Worm (Caenorhabditis elegans) whole organism, young adult: Measurements from ENCODE around the gene C32D5.11.

ENCODE experiments used
- B0019.2 ChIP-seq: fragments of 200-800 bp; sonication (Bioruptor generic); conservative IDR thresholded peaks from 2 replicates; pipeline ENCODE4 v1.3.6; 2022; ENCODE audit warnings: missing genetic modification reagents, missing genetic modification characterization, missing compliant biosample characterization
- B0035.1 ChIP-seq: sonication (generic microtip); optimal IDR thresholded peaks from 2 replicates; lab custom pipeline; 2016; ENCODE audit warnings: missing genetic modification characterization, mild to moderate bottlenecking, missing compliant biosample characterization, missing genotype, missing genetic modification reagents
- B0261.1 ChIP-seq: sonication (generic microtip); optimal IDR thresholded peaks from 2 replicates; lab custom pipeline; 2016; ENCODE audit warnings: mild to moderate bottlenecking, missing genetic modification characterization, moderate library complexity, missing compliant biosample characterization
- C06A6.2 ChIP-seq: fragments of 200-800 bp; sonication (Bioruptor generic); conservative IDR thresholded peaks from 2 replicates; pipeline ENCODE4 v1.3.6; 2022; ENCODE audit warnings: missing genetic modification characterization, missing compliant biosample characterization
- C17E4.6 ChIP-seq: fragments of 200-800 bp; sonication (Bioruptor generic); IDR thresholded peaks from 2 replicates; pipeline ENCODE4 v1.3.6; 2022; ENCODE audit warnings: missing genetic modification reagents, missing genetic modification characterization, missing compliant biosample characterization
- D2030.7 ChIP-seq: fragments of 200-800 bp; sonication (Bioruptor generic); IDR thresholded peaks from 2 replicates; pipeline ENCODE4 v1.3.6; 2022; ENCODE audit warnings: missing genetic modification reagents, missing genetic modification characterization, missing compliant biosample characterization
- F23B12.7 ChIP-seq: sonication (generic microtip); optimal IDR thresholded peaks from 2 replicates; lab custom pipeline; 2017; ENCODE audit warnings: missing genetic modification characterization, mild to moderate bottlenecking, missing compliant biosample characterization, antibody characterized with exemption, moderate library complexity; ENCODE audit not compliant: insufficient read depth
- F49E8.2 ChIP-seq: sonication (generic microtip); optimal IDR thresholded peaks from 3 replicates; lab custom pipeline; 2017; ENCODE audit warnings: missing genetic modification characterization, mild to moderate bottlenecking, missing compliant biosample characterization, antibody characterized with exemption, moderate library complexity; ENCODE audit not compliant: insufficient read depth
- F57A8.1 ChIP-seq: fragments of 200-800 bp; sonication (Bioruptor generic); optimal IDR thresholded peaks from 2 replicates; lab custom pipeline; 2018; ENCODE audit warnings: mild to moderate bottlenecking, missing genetic modification characterization, moderate library complexity, missing compliant biosample characterization
- T07F8.4 ChIP-seq: sonication (generic microtip); optimal IDR thresholded peaks from 2 replicates; lab custom pipeline; 2016; ENCODE audit warnings: mild to moderate bottlenecking, missing genetic modification characterization, moderate library complexity, missing compliant biosample characterization
- T26A5.8 ChIP-seq: sonication (generic microtip); optimal IDR thresholded peaks from 2 replicates; lab custom pipeline; 2016; ENCODE audit warnings: missing genetic modification characterization, missing compliant biosample characterization
- Y67H2A.10 ChIP-seq: fragments of 200-800 bp; sonication (Bioruptor generic); conservative IDR thresholded peaks from 2 replicates; pipeline ENCODE4 v1.3.6; 2022; ENCODE audit warnings: missing genetic modification reagents, missing genetic modification characterization, missing compliant biosample characterization
- Y79H2A.3 ChIP-seq: fragments of 200-800 bp; sonication (Bioruptor generic); conservative IDR thresholded peaks from 2 replicates; pipeline ENCODE4 v1.3.6; 2022; ENCODE audit warnings: missing genetic modification reagents, missing genetic modification characterization, missing compliant biosample characterization
- aptf-3 ChIP-seq: fragments of 200-800 bp; sonication (Bioruptor generic); IDR thresholded peaks from 2 replicates; pipeline ENCODE4 v1.3.6; 2022; ENCODE audit warnings: missing genetic modification characterization, missing compliant biosample characterization
- bed-1 ChIP-seq: fragments of 200-800 bp; sonication (Bioruptor generic); IDR thresholded peaks from 2 replicates; pipeline ENCODE4 v1.3.6; 2022; ENCODE audit warnings: missing genetic modification reagents, missing genetic modification characterization, missing compliant biosample characterization
- cebp-2 ChIP-seq: fragments of 200-800 bp; sonication (Bioruptor generic); IDR thresholded peaks from 2 replicates; pipeline ENCODE4 v1.3.6; 2022; ENCODE audit warnings: missing genetic modification characterization, missing compliant biosample characterization
- ceh-100 ChIP-seq: fragments of 200-800 bp; sonication (Bioruptor generic); IDR thresholded peaks from 2 replicates; pipeline ENCODE4 v1.3.6; 2022; ENCODE audit warnings: missing genetic modification reagents, missing genetic modification characterization, missing compliant biosample characterization
- ceh-27 ChIP-seq: fragments of 200-800 bp; sonication (Bioruptor generic); optimal IDR thresholded peaks from 2 replicates; lab custom pipeline; 2018; ENCODE audit warnings: mild to moderate bottlenecking, missing genetic modification characterization, moderate library complexity, missing compliant biosample characterization
- ceh-40 ChIP-seq: fragments of 200-800 bp; sonication (Bioruptor generic); IDR thresholded peaks from 2 replicates; pipeline ENCODE4 v1.3.6; 2022; ENCODE audit warnings: missing genetic modification characterization, missing compliant biosample characterization
- ceh-58 ChIP-seq: fragments of 200-800 bp; sonication (Bioruptor generic); IDR thresholded peaks from 2 replicates; pipeline ENCODE4 v1.3.6; 2022; ENCODE audit warnings: missing genetic modification characterization, missing compliant biosample characterization
- ceh-79 ChIP-seq: sonication (generic microtip); optimal IDR thresholded peaks from 2 replicates; lab custom pipeline; 2017; ENCODE audit warnings: mild to moderate bottlenecking, missing genetic modification characterization, missing compliant biosample characterization
- die-1 ChIP-seq: sonication (generic microtip); optimal IDR thresholded peaks from 2 replicates; lab custom pipeline; 2016; ENCODE audit warnings: missing genotype, mild to moderate bottlenecking, missing genetic modification characterization, missing compliant biosample characterization
- dpff-1 ChIP-seq: sonication (generic microtip); optimal IDR thresholded peaks from 2 replicates; lab custom pipeline; 2017; ENCODE audit warnings: mild to moderate bottlenecking, missing genetic modification characterization, missing compliant biosample characterization
- dpl-1 ChIP-seq: fragments of 150-350 bp; optimal IDR thresholded peaks from 2 replicates; lab custom pipeline; 2014; ENCODE audit warnings: missing biosample characterization, missing genetic modification reagents, missing genetic modification characterization
- efl-1 ChIP-seq: fragments of 150-350 bp; optimal IDR thresholded peaks from 2 replicates; lab custom pipeline; 2014; ENCODE audit warnings: missing biosample characterization, missing genetic modification reagents, missing genetic modification characterization
- egl-18 ChIP-seq: fragments of 200-800 bp; sonication (Bioruptor generic); IDR thresholded peaks from 2 replicates; pipeline ENCODE4 v1.3.6; 2022; ENCODE audit warnings: missing genetic modification reagents, missing genetic modification characterization, missing compliant biosample characterization
- egl-44 ChIP-seq: fragments of 200-800 bp; sonication (Bioruptor generic); IDR thresholded peaks from 2 replicates; pipeline ENCODE4 v1.3.6; 2022; ENCODE audit warnings: missing genetic modification reagents, missing genetic modification characterization, missing compliant biosample characterization
- egrh-3 ChIP-seq: fragments of 200-800 bp; sonication (Bioruptor generic); IDR thresholded peaks from 2 replicates; pipeline ENCODE4 v1.3.6; 2022; ENCODE audit warnings: missing genetic modification reagents, missing genetic modification characterization, missing compliant biosample characterization
- fkh-3 ChIP-seq: sonication (generic microtip); optimal IDR thresholded peaks from 2 replicates; lab custom pipeline; 2016; ENCODE audit warnings: mild to moderate bottlenecking, missing genetic modification characterization, missing compliant biosample characterization
- hrde-1 ChIP-seq: sonication (generic microtip); optimal IDR thresholded peaks from 2 replicates; lab custom pipeline; 2016; ENCODE audit warnings: missing genetic modification characterization, mild to moderate bottlenecking, missing compliant biosample characterization, moderate library complexity, missing genotype, missing genetic modification reagents, borderline replicate concordance
- let-607 ChIP-seq, 2 experiments: fragments of 200-800 bp in 1 of 2; sonication (Bioruptor generic) in 1 of 2; sonication (generic microtip) in 1 of 2; optimal IDR thresholded peaks; 2 replicates each; lab custom pipeline; 2016 to 2018; ENCODE audit warnings: mild to moderate bottlenecking in 2 of 2, missing compliant biosample characterization in 2 of 2, missing genetic modification characterization in 2 of 2, moderate library complexity in 2 of 2, missing genotype in 1 of 2
- lin-35 ChIP-seq, 3 experiments: fragments of 150-350 bp in 2 of 3; sonication (generic microtip) in 1 of 3; optimal IDR thresholded peaks; 2 replicates each; lab custom pipeline; 2014 to 2018; ENCODE audit warnings: missing biosample characterization in 3 of 3, missing genetic modification characterization in 3 of 3, missing genetic modification reagents in 3 of 3
- lin-54 ChIP-seq: fragments of 200-800 bp; sonication (Bioruptor generic); optimal IDR thresholded peaks from 2 replicates; lab custom pipeline; 2018; ENCODE audit warnings: mild to moderate bottlenecking, missing genetic modification characterization, missing compliant biosample characterization
- lir-1 ChIP-seq: fragments of 200-800 bp; sonication (Bioruptor generic); conservative IDR thresholded peaks from 2 replicates; pipeline ENCODE4 v1.3.6; 2022; ENCODE audit warnings: missing genetic modification reagents, missing genetic modification characterization, missing compliant biosample characterization
- lsl-1 ChIP-seq: fragments of 200-800 bp; sonication (Bioruptor generic); optimal IDR thresholded peaks from 2 replicates; lab custom pipeline; 2018; ENCODE audit warnings: mild to moderate bottlenecking, missing genetic modification characterization, moderate library complexity, missing compliant biosample characterization
- mcd-1 ChIP-seq: fragments of 200-800 bp; sonication (Bioruptor generic); IDR thresholded peaks from 2 replicates; pipeline ENCODE4 v1.3.6; 2022; ENCODE audit warnings: missing genetic modification reagents, missing genetic modification characterization, missing compliant biosample characterization
- nfyb-1 ChIP-seq: fragments of 200-800 bp; sonication (Bioruptor generic); IDR thresholded peaks from 2 replicates; pipeline ENCODE4 v1.3.6; 2022; ENCODE audit warnings: missing genetic modification reagents, missing genetic modification characterization, missing compliant biosample characterization
- nhr-90 ChIP-seq: sonication (generic microtip); optimal IDR thresholded peaks from 2 replicates; lab custom pipeline; 2016; ENCODE audit warnings: missing genotype, mild to moderate bottlenecking, missing genetic modification characterization, missing compliant biosample characterization
- pha-4 ChIP-seq: fragments of 150-350 bp; sonication (generic microtip); optimal IDR thresholded peaks from 2 replicates; lab custom pipeline; 2014; ENCODE audit warnings: missing biosample characterization, missing genetic modification reagents, missing genetic modification characterization
- snpc-1.3 ChIP-seq: sonication (generic microtip); optimal IDR thresholded peaks from 2 replicates; lab custom pipeline; 2017; ENCODE audit warnings: missing genetic modification characterization, mild to moderate bottlenecking, missing compliant biosample characterization, antibody characterized with exemption, moderate library complexity, missing genotype, missing genetic modification reagents; ENCODE audit not compliant: insufficient read depth
- snpc-3.4 ChIP-seq: sonication (generic microtip); optimal IDR thresholded peaks from 2 replicates; lab custom pipeline; 2017; ENCODE audit warnings: missing genetic modification characterization, mild to moderate bottlenecking, missing compliant biosample characterization, antibody characterized with exemption, moderate library complexity, missing genotype, missing genetic modification reagents
- snpc-4 ChIP-seq, 5 experiments: fragments of 150-350 bp in 1 of 5; sonication (generic microtip) in 4 of 5; optimal IDR thresholded peaks; 2 replicates each; lab custom pipeline; 2014 to 2018; ENCODE audit warnings: missing genetic modification characterization in 5 of 5, missing biosample characterization in 3 of 5, antibody characterized with exemption in 2 of 5, mild to moderate bottlenecking in 2 of 5, missing compliant biosample characterization in 2 of 5, missing genotype in 2 of 5, moderate library complexity in 2 of 5, missing genetic modification reagents in 1 of 5
- ztf-18 ChIP-seq: sonication (generic microtip); optimal IDR thresholded peaks from 2 replicates; lab custom pipeline; 2016; ENCODE audit warnings: missing genotype, mild to moderate bottlenecking, missing genetic modification characterization, missing compliant biosample characterization
- ztf-25 ChIP-seq: fragments of 200-800 bp; sonication (Bioruptor generic); IDR thresholded peaks from 2 replicates; pipeline ENCODE4 v1.3.6; 2022; ENCODE audit warnings: missing genetic modification reagents, missing genetic modification characterization, missing compliant biosample characterization
- ztf-26 ChIP-seq: sonication (generic microtip); optimal IDR thresholded peaks from 2 replicates; lab custom pipeline; 2017; ENCODE audit warnings: missing genetic modification characterization, missing compliant biosample characterization

C32D5.11 gene

DNA sequence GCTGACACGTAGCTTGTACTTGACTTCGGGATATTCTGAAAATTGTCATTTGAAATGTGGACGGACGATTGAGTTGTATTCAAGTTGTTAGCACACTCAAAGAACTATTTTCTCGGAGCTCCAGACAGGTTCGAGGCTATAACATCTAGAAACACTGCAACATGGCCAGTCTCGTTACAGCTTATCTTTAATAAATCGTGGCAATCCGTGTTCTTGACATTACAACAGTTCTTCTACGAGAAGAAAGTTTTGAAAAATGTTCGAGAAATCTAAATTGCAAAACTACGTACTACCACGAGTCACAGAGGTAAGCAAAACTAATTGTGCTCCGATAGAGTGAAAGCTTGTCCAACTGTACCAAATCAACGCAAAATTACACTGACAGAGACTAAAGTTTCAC lies 33.2 kb downstream of the C32D5.11 start:
- TF ChIP-seq hrde-1 (tag; lab: Kevin White, UChicago), result no peak

DNA sequence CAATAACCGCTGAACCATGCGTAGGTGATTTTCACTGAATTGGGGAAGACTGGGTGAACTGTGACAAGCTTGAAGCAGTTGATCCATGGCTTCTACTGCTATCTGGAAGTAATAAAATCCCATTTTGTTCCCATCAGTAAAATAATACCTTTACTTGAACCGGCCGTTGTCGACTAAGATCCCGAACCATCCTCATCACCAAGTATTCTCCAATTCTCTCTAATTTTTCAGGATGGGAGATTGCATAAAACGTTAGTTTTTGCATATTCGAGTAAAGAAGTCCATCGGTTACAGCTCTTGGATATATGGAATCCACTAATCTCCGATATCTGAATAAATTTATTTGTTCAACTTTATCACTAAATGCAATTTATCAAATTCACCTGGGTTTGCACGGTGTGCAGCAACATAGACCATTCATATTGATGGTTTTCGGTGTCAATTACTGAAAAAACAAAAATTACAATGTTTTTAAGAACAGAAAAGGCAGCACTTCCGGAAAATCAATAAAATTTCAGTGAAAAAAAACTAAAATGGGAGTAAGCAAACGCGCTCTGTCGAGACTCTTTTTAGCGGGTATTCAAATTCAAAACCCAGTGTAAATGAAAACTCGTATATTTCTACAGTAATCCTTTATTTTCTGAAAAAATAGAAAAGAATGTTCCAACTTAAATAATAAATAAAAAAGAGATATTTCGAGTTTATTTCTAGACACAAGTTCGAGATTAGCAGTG lies 34.4 kb downstream of the C32D5.11 start, which contains the start of gene efr-3:
Gene efr-3 (minus strand): TSS at position 505 of the 734 bp plus-strand sequence.
- no peak for TF ChIP-seq ceh-40
- no peak for TF ChIP-seq F57A8.1 (GFP tag; lab: Kevin White, UChicago)
- no peak for TF ChIP-seq egl-18
- TF ChIP-seq ceh-27, result no peak
- TF ChIP-seq F23B12.7 (tag; lab: Kevin White, UChicago), result peak; percentile 92
- no peak for TF ChIP-seq dpff-1 (tag; lab: Kevin White, UChicago)
- TF ChIP-seq B0261.1, result no peak
- no peak for TF ChIP-seq ceh-79 (tag; lab: Kevin White, UChicago)
- TF ChIP-seq efl-1 (GFP tag; lab: Kevin White, UChicago), result peak; percentile 66
- no peak for TF ChIP-seq ztf-25
- TF ChIP-seq ceh-58 (GFP tag; lab: Robert Waterston, UW), result no peak
- TF ChIP-seq B0019.2 (GFP tag; lab: Robert Waterston, UW), result no peak
- TF ChIP-seq nhr-90, result no peak
- no peak for TF ChIP-seq snpc-1.3 (tag; lab: Kevin White, UChicago)
- TF ChIP-seq snpc-4 (GFP tag; optimal IDR thresholded peaks at IDR 0.05; lab: Kevin White, UChicago), result no peak
- TF ChIP-seq snpc-4 (tag; optimal IDR thresholded peaks at IDR 0.05; lab: Kevin White, UChicago), result no peak
- no peak for TF ChIP-seq fkh-3 (tag; lab: Kevin White, UChicago)
- no peak for TF ChIP-seq ztf-26 (tag; lab: Kevin White, UChicago)
- no peak for TF ChIP-seq bed-1 (GFP tag; lab: Robert Waterston, UW)
- TF ChIP-seq lin-35 (GFP tag; optimal IDR thresholded peaks at IDR 0.05; lab: Kevin White, UChicago), result peak in 1 of 3 experiments; percentile 52
- TF ChIP-seq snpc-3.4 (tag; lab: Kevin White, UChicago), result no peak
- peak; percentile 88 for TF ChIP-seq mcd-1 (GFP tag; lab: Robert Waterston, UW)
- TF ChIP-seq lsl-1 (GFP tag; lab: Kevin White, UChicago), result peak; percentile 28
- no peak for TF ChIP-seq D2030.7 (GFP tag; lab: Robert Waterston, UW)
- TF ChIP-seq lir-1 (GFP tag; lab: Robert Waterston, UW), result no peak
- no peak for TF ChIP-seq pha-4 (tag; lab: Kevin White, UChicago)
- TF ChIP-seq lin-54, result peak; percentile 84
- no peak for TF ChIP-seq Y67H2A.10 (GFP tag; lab: Robert Waterston, UW)
- no peak for TF ChIP-seq nfyb-1 (GFP tag; lab: Robert Waterston, UW)
- TF ChIP-seq dpl-1, result peak; percentile 64
- TF ChIP-seq ztf-18 (tag; lab: Kevin White, UChicago), result no peak
- no peak for TF ChIP-seq egrh-3 (GFP tag; lab: Robert Waterston, UW)
- TF ChIP-seq, all 124 proteins: peak for 7

DNA sequence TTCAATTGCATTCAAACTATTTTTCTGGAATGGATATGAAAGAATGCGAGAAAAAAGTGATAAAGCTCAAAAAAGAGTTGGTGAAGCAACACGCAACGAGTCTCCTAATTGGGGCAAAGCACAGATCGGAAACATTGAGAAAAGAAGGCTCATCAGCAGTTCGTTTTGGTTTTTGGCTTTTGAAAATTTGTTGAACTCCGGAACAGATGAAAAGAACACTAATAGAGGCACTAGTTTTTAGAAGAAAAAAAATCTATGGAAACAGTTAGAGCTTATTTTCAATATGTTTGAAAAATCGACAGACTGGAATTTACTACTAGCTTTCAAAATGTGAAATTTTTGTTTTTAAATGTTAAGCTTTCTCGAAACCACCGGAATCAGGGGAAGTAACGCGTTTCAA lies 43.4 kb downstream of the C32D5.11 start:
- TF ChIP-seq cebp-2 (GFP tag; lab: Robert Waterston, UW) (no peak), ceh-100 (GFP tag; lab: Robert Waterston, UW) (no peak), B0261.1 (no peak), egl-44 (GFP tag; lab: Robert Waterston, UW) (no peak), C17E4.6 (no peak), F57A8.1 (GFP tag; lab: Kevin White, UChicago) (no peak), T07F8.4 (tag; lab: Kevin White, UChicago) (no peak), C06A6.2 (no peak), B0035.1 (no peak), aptf-3 (GFP tag; lab: Robert Waterston, UW) (no peak), Y79H2A.3 (GFP tag; lab: Robert Waterston, UW) (no peak), T26A5.8 (no peak), let-607 (tag; optimal IDR thresholded peaks at IDR 0.05; lab: Kevin White, UChicago) (no peak), die-1 (tag; lab: Kevin White, UChicago) (no peak), snpc-1.3 (tag; lab: Kevin White, UChicago) (no peak), F49E8.2 (tag; lab: Kevin White, UChicago) (no peak)
